Fruit fly (Drosophila melanogaster) whole organism, embryonic: Measurements from ENCODE around the gene ich.
A peak's percentile ranks its signal among the peaks of the same experiment; 100 is the strongest.

Experiments
- CG12659 ChIP-seq: fragments of 200-800 bp; sonication (Bioruptor generic); optimal IDR thresholded peaks from 3 replicates; lab custom pipeline; 2017; ENCODE audit warnings: mild to moderate bottlenecking, missing biosample characterization, missing genetic modification reagents, missing genetic modification characterization
- CG13894 ChIP-seq: fragments of 200-800 bp; sonication (Bioruptor generic); optimal IDR thresholded peaks from 3 replicates; lab custom pipeline; 2018; ENCODE audit warnings: missing biosample characterization, mild to moderate bottlenecking, missing genetic modification characterization, moderate library complexity
- CG16815 ChIP-seq: fragments of 200-800 bp; sonication (Bioruptor generic); optimal IDR thresholded peaks from 3 replicates; lab custom pipeline; 2017; ENCODE audit warnings: missing biosample characterization, mild to moderate bottlenecking, missing genetic modification characterization
- CG17829 ChIP-seq: fragments of 200-800 bp; optimal IDR thresholded peaks from 2 replicates; lab custom pipeline; 2019; ENCODE audit warnings: missing biosample characterization, mild to moderate bottlenecking, missing genetic modification characterization, moderate library complexity
- CG34422 ChIP-seq: fragments of 200-800 bp; sonication (Bioruptor generic); IDR thresholded peaks from 3 replicates; pipeline ENCODE4 v1.3.6; 2022; ENCODE audit warnings: missing biosample characterization, missing genetic modification characterization
- CG7357 ChIP-seq: fragments of 200-800 bp; sonication (Bioruptor generic); IDR thresholded peaks from 3 replicates; pipeline ENCODE4 v1.3.6; 2022; ENCODE audit warnings: missing biosample characterization, missing genetic modification characterization
- CG7745 ChIP-seq: fragments of 200-800 bp; sonication (Bioruptor generic); optimal IDR thresholded peaks from 2 replicates; lab custom pipeline; 2018; ENCODE audit warnings: missing biosample characterization, mild to moderate bottlenecking, missing genetic modification characterization, moderate library complexity
- CG8478 ChIP-seq: fragments of >200 bp; optimal IDR thresholded peaks from 2 replicates; lab custom pipeline; 2018
- HLHmδ ChIP-seq: fragments of 200-800 bp; sonication (Bioruptor generic); optimal IDR thresholded peaks from 2 replicates; lab custom pipeline; 2018; ENCODE audit warnings: missing biosample characterization, mild to moderate bottlenecking, missing genetic modification characterization, moderate library complexity
- Ptx1 ChIP-seq: fragments of 200-800 bp; sonication (Bioruptor generic); IDR thresholded peaks from 2 replicates; pipeline ENCODE4 v1.3.6; 2022; ENCODE audit warnings: missing biosample characterization, missing genetic modification characterization
- ato ChIP-seq: fragments of 200-800 bp; sonication (Bioruptor generic); IDR thresholded peaks from 2 replicates; pipeline ENCODE4 v1.3.6; 2022; ENCODE audit warnings: missing biosample characterization, missing genetic modification characterization; ENCODE audit not compliant: partially characterized antibody
- cas ChIP-seq: fragments of 200-800 bp; sonication (Bioruptor generic); IDR thresholded peaks from 2 replicates; pipeline ENCODE4 v1.3.6; 2022; ENCODE audit warnings: missing biosample characterization, missing genetic modification characterization
- crc ChIP-seq: fragments of 200-800 bp; sonication (Bioruptor generic); optimal IDR thresholded peaks from 2 replicates; lab custom pipeline; 2016; ENCODE audit warnings: missing biosample characterization, missing genetic modification characterization
- nmo ChIP-seq: fragments of 200-800 bp; sonication (Bioruptor generic); optimal IDR thresholded peaks from 2 replicates; lab custom pipeline; 2018; ENCODE audit warnings: missing biosample characterization, mild to moderate bottlenecking, missing genetic modification characterization, moderate library complexity

DNA sequence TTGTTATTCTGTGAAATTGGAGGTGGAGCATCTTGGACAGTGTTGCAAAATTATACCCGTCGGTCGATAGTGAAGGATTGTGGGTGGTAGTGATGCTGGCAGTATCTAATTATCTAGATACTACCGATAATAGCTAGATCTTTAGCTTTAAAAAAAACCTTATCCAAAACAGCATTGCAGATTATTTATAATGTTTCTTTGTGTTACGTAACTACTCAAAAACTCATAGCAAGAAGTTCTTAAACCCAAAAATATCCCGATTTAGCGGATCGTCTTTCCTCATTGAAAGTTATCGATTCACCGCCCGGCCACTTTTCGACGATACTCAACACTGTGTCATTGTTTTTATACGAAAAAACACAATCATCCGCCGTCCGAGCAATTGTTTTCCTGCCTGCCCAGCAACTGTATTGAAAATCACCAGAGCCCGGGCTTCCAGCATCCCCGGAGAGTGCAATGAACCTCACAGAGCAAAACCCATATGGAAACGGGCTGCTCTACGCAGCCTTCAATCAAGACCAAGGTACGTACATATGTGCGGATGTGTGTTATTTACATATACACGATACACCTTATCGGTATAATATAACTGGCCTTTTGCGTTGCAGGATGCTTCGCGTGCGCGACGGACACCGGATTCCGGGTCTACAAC is 30.2 kb upstream of the ich start, which contains the start of gene CG11975:
- TF ChIP-seq CG16815 (GFP tag; lab: Kevin White, UChicago) (peak; percentile 29), HLHmδ (GFP tag; lab: Kevin White, UChicago) (no peak), Ptx1 (GFP tag; lab: Robert Waterston, UW) (peak; percentile 58), CG13894 (no peak), CG17829 (tag; lab: Kevin White, UChicago) (peak; percentile 72), CG7745 (no peak), CG8478 (lab: Kevin White, UChicago) (no peak), CG7357 (GFP tag; lab: Robert Waterston, UW) (no peak), ato (GFP tag; lab: Robert Waterston, UW) (no peak), crc (peak; percentile 60), cas (GFP tag; lab: Robert Waterston, UW) (no peak), CG12659 (GFP tag; lab: Kevin White, UChicago) (peak; percentile 83), nmo (peak; percentile 86), CG34422 (peak; percentile 69; the same call in 1 of the 3 replicates)
